Worm (Caenorhabditis elegans) whole organism, L4 larva: ENCODE results near the gene D1046.18.

Source experiments
- F49E8.2 ChIP-seq: sonication (generic microtip); optimal IDR thresholded peaks from 2 replicates; lab custom pipeline; 2016; ENCODE audit warnings: missing compliant biosample characterization, mild to moderate bottlenecking, missing genetic modification characterization, borderline replicate concordance
- T26A8.4 ChIP-seq: fragments of 200-800 bp; sonication (Bioruptor generic); IDR thresholded peaks from 2 replicates; pipeline ENCODE4 v1.3.6; 2022; ENCODE audit warnings: missing genetic modification characterization, missing compliant biosample characterization
- ZK337.2 ChIP-seq: fragments of 200-800 bp; sonication (Bioruptor generic); IDR thresholded peaks from 2 replicates; pipeline ENCODE4 v1.3.6; 2022; ENCODE audit warnings: missing genetic modification reagents, missing genetic modification characterization, missing compliant biosample characterization
- ZK546.5 ChIP-seq, 2 experiments: sonication (generic microtip); optimal IDR thresholded peaks; 2 replicates each; lab custom pipeline; 2017; ENCODE audit warnings: missing biosample characterization in 2 of 2, missing genetic modification characterization in 2 of 2
- ama-1 ChIP-seq: fragments of 150-350 bp; optimal IDR thresholded peaks from 2 replicates; lab custom pipeline; 2014; ENCODE audit warnings: inconsistent platforms, mixed read lengths
- ceh-28 ChIP-seq: fragments of 150-350 bp; optimal IDR thresholded peaks from 2 replicates; lab custom pipeline; 2014; ENCODE audit warnings: missing biosample characterization, missing genetic modification reagents, missing genetic modification characterization
- fkh-10 ChIP-seq: fragments of 150-350 bp; optimal IDR thresholded peaks from 2 replicates; lab custom pipeline; 2014; ENCODE audit warnings: missing biosample characterization, missing genetic modification reagents, missing genetic modification characterization
- jun-1 ChIP-seq: fragments of 150-350 bp; optimal IDR thresholded peaks from 2 replicates; lab custom pipeline; 2014; ENCODE audit warnings: missing biosample characterization, missing genetic modification reagents, missing genetic modification characterization
- lin-15B ChIP-seq: fragments of 150-350 bp; sonication (generic microtip); optimal IDR thresholded peaks from 3 replicates; lab custom pipeline; 2014; ENCODE audit warnings: missing biosample characterization, missing genetic modification characterization
- lsy-2 ChIP-seq, 2 experiments: fragments of 150-350 bp in 1 of 2; sonication (generic microtip) in 1 of 2; optimal IDR thresholded peaks; 2 replicates each; lab custom pipeline; 2014 to 2017; ENCODE audit warnings: missing biosample characterization in 2 of 2, missing genetic modification characterization in 2 of 2
- nhr-237 ChIP-seq: sonication (generic microtip); optimal IDR thresholded peaks from 2 replicates; lab custom pipeline; 2017; ENCODE audit warnings: missing biosample characterization, missing genetic modification characterization
- zag-1 ChIP-seq: fragments of 150-350 bp; optimal IDR thresholded peaks from 2 replicates; lab custom pipeline; 2014; ENCODE audit warnings: missing biosample characterization, missing genetic modification characterization
- ztf-11 ChIP-seq: fragments of 150-350 bp; optimal IDR thresholded peaks from 2 replicates; lab custom pipeline; 2014; ENCODE audit warnings: missing biosample characterization, missing genetic modification characterization

- TF ChIP-seq ZK546.5 (tag; optimal IDR thresholded peaks at IDR 0.05; lab: Kevin White, UChicago) (no peak), nhr-237 (no peak), ZK337.2 (GFP tag; lab: Robert Waterston, UW) (no peak), ceh-28 (tag; lab: Kevin White, UChicago) (no peak), ama-1 (lab: Kevin White, UChicago) (no peak), lin-15B (no peak), F49E8.2 (tag; lab: Kevin White, UChicago) (no peak), ztf-11 (tag; lab: Kevin White, UChicago) (no peak), zag-1 (tag; lab: Kevin White, UChicago) (no peak), jun-1 (tag; lab: Kevin White, UChicago) (no peak), lsy-2 (tag; optimal IDR thresholded peaks at IDR 0.05; lab: Kevin White, UChicago) (no peak), fkh-10 (GFP tag; lab: Kevin White, UChicago) (no peak), T26A8.4 (GFP tag; lab: Robert Waterston, UW) (no peak)
These were observed 48.9 kb upstream of the D1046.18 start, which contains the start of gene C09G9.8 for ce11 chrIV:8881181-8881580.
